Worm (Caenorhabditis elegans): ENCODE results near the gene F35F10.14.

F35F10.14 gene

ce11 chrV:3273156-3273555 is 46.7 kb downstream of the F35F10.14 start, which contains the start of gene T28A11.20:
TSS of gene T28A11.20 (minus strand) at chrV:3273256.
- TF ChIP-seq tra-1 (GFP tag; IDR thresholded peaks at IDR 0.05) (no peak), nhr-25 (tag; optimal IDR thresholded peaks at IDR 0.05; ENCODE audit: borderline replicate concordance, insufficient read depth) (no peak), zfp-3 (GFP tag; conservative IDR thresholded peaks at IDR 0.05) (no peak), jun-1 (tag; optimal IDR thresholded peaks at IDR 0.05) (no peak), ztf-11 (tag; optimal IDR thresholded peaks at IDR 0.05) (no peak), hif-1 (tag; optimal IDR thresholded peaks at IDR 0.05) (no peak), spr-3 (GFP tag; optimal IDR thresholded peaks at IDR 0.05) (no peak), zfp-2 (tag; optimal IDR thresholded peaks at IDR 0.05) (no peak), pha-4 (GFP tag; IDR thresholded peaks at IDR 0.05) (no peak), pha-4 (tag; optimal IDR thresholded peaks at IDR 0.05) (no peak), egl-43 (GFP tag; IDR thresholded peaks at IDR 0.05) (no peak), F37D6.2 (tag; optimal IDR thresholded peaks at IDR 0.05) (no peak), cey-2 (tag; optimal IDR thresholded peaks at IDR 0.05; ENCODE audit: borderline replicate concordance, insufficient read depth) (no peak), ceh-32 (tag; optimal IDR thresholded peaks at IDR 0.05; ENCODE audit: poor library complexity) (no peak), mxl-2 (GFP tag; conservative IDR thresholded peaks at IDR 0.05) (no peak), nhr-28 (tag; optimal IDR thresholded peaks at IDR 0.05) (no peak), ceh-20 (GFP tag; IDR thresholded peaks at IDR 0.05) (no peak), aha-1 (tag) (no peak), zip-2 (tag; optimal IDR thresholded peaks at IDR 0.05) (no peak)
